Worm (Caenorhabditis elegans) whole organism, L1 larva: ENCODE data around the gene ceh-93.

Source experiments
- C04F5.9 ChIP-seq: sonication (generic microtip); optimal IDR thresholded peaks from 2 replicates; lab custom pipeline; 2016; ENCODE audit warnings: missing genetic modification characterization, missing compliant biosample characterization
- C16A3.4 ChIP-seq: fragments of 150-350 bp; optimal IDR thresholded peaks from 2 replicates; lab custom pipeline; 2014; ENCODE audit warnings: missing biosample characterization, missing genetic modification characterization
- C34B4.2 ChIP-seq: sonication (generic microtip); optimal IDR thresholded peaks from 2 replicates; lab custom pipeline; 2017; ENCODE audit warnings: mild to moderate bottlenecking, missing genetic modification characterization, missing compliant biosample characterization
- Y116A8C.19 ChIP-seq: sonication (generic microtip); optimal IDR thresholded peaks from 2 replicates; lab custom pipeline; 2016; ENCODE audit warnings: missing compliant biosample characterization, missing genetic modification characterization, borderline replicate concordance
- aha-1 ChIP-seq: fragments of 150-350 bp; optimal IDR thresholded peaks from 2 replicates; lab custom pipeline; 2014; ENCODE audit warnings: missing biosample characterization, missing genetic modification characterization
- aly-2 ChIP-seq: fragments of 150-350 bp; optimal IDR thresholded peaks from 2 replicates; lab custom pipeline; 2014; ENCODE audit warnings: missing biosample characterization, missing genetic modification characterization
- ama-1 ChIP-seq: fragments of 150-350 bp; optimal IDR thresholded peaks from 2 replicates; lab custom pipeline; 2014
- ceh-8 ChIP-seq: fragments of 200-800 bp; sonication (Bioruptor generic); optimal IDR thresholded peaks from 2 replicates; lab custom pipeline; 2018; ENCODE audit warnings: mild to moderate bottlenecking, missing genetic modification characterization, moderate library complexity, missing compliant biosample characterization
- ceh-82 ChIP-seq, 3 experiments: fragments of 150-350 bp in 1 of 3; sonication (generic microtip) in 2 of 3; optimal IDR thresholded peaks; 2 replicates each; lab custom pipeline; 2014 to 2017; ENCODE audit warnings: missing biosample characterization in 3 of 3, missing genetic modification characterization in 3 of 3
- ceh-88 ChIP-seq: fragments of 200-800 bp; sonication (Bioruptor generic); IDR thresholded peaks from 2 replicates; pipeline ENCODE4 v1.3.6; 2022; ENCODE audit warnings: missing genetic modification characterization, missing compliant biosample characterization
- ceh-90 ChIP-seq: sonication (generic microtip); optimal IDR thresholded peaks from 2 replicates; lab custom pipeline; 2016; ENCODE audit warnings: missing genetic modification characterization, missing compliant biosample characterization
- ces-1 ChIP-seq: fragments of 150-350 bp; optimal IDR thresholded peaks from 2 replicates; lab custom pipeline; 2014; ENCODE audit warnings: missing biosample characterization, missing genetic modification reagents, missing genetic modification characterization
- dsc-1 ChIP-seq: sonication (generic microtip); optimal IDR thresholded peaks from 2 replicates; lab custom pipeline; 2016; ENCODE audit warnings: mild to moderate bottlenecking, missing genetic modification characterization, missing compliant biosample characterization
- efl-1 ChIP-seq, 4 experiments: fragments of 150-350 bp; optimal IDR thresholded peaks in 3 of 4; peaks in 1 of 4; 1 replicate in 1 of 4; 2 replicates in 3 of 4; lab custom pipeline; 2014; ENCODE audit warnings: missing biosample characterization in 2 of 4, missing genetic modification characterization in 2 of 4, missing genetic modification reagents in 2 of 4
- efl-3 ChIP-seq: fragments of 200-800 bp; sonication (Bioruptor generic); optimal IDR thresholded peaks from 2 replicates; lab custom pipeline; 2018; ENCODE audit warnings: mild to moderate bottlenecking, missing genetic modification characterization, missing compliant biosample characterization
- fos-1 ChIP-seq: fragments of 150-350 bp; optimal IDR thresholded peaks from 2 replicates; lab custom pipeline; 2014; ENCODE audit warnings: missing biosample characterization, missing genetic modification characterization
- grh-1 ChIP-seq: fragments of 200-800 bp; sonication (Bioruptor generic); IDR thresholded peaks from 2 replicates; pipeline ENCODE4 v1.3.6; 2022; ENCODE audit warnings: missing genetic modification reagents, missing genetic modification characterization, missing compliant biosample characterization
- hlh-4 ChIP-seq: sonication (generic microtip); optimal IDR thresholded peaks from 2 replicates; lab custom pipeline; 2016; ENCODE audit warnings: mild to moderate bottlenecking, missing genetic modification characterization, missing compliant biosample characterization
- irx-1 ChIP-seq: sonication (generic microtip); optimal IDR thresholded peaks from 2 replicates; lab custom pipeline; 2016; ENCODE audit warnings: missing genetic modification characterization, missing compliant biosample characterization
- jun-1 ChIP-seq: fragments of 150-350 bp; optimal IDR thresholded peaks from 2 replicates; lab custom pipeline; 2014; ENCODE audit warnings: missing biosample characterization, missing genetic modification reagents, missing genetic modification characterization
- lin-14 ChIP-seq: fragments of 200-800 bp; sonication (Bioruptor generic); optimal IDR thresholded peaks from 2 replicates; lab custom pipeline; 2018; ENCODE audit warnings: mild to moderate bottlenecking, missing genetic modification characterization, moderate library complexity, missing compliant biosample characterization
- lin-15B ChIP-seq: fragments of 150-350 bp; sonication (generic microtip); optimal IDR thresholded peaks from 3 replicates; lab custom pipeline; 2014; ENCODE audit warnings: missing biosample characterization, missing genetic modification characterization
- lir-3 ChIP-seq: sonication (generic microtip); optimal IDR thresholded peaks from 2 replicates; lab custom pipeline; 2016; ENCODE audit warnings: mild to moderate bottlenecking, missing genetic modification characterization, moderate library complexity, missing compliant biosample characterization; ENCODE audit not compliant: poor library complexity
- lsy-2 ChIP-seq, 2 experiments: fragments of 150-350 bp; optimal IDR thresholded peaks; 2 replicates each; lab custom pipeline; 2014; ENCODE audit warnings: missing biosample characterization in 2 of 2, missing genetic modification characterization in 2 of 2
- mdl-1 ChIP-seq, 2 experiments: fragments of 150-350 bp; optimal IDR thresholded peaks; 2 replicates each; lab custom pipeline; 2014 to 2017; ENCODE audit warnings: missing biosample characterization in 2 of 2, missing genetic modification characterization in 2 of 2, inconsistent platforms in 1 of 2
- nhr-12 ChIP-seq: sonication (generic microtip); optimal IDR thresholded peaks from 2 replicates; lab custom pipeline; 2017; ENCODE audit warnings: missing biosample characterization, missing genetic modification characterization
- nhr-19 ChIP-seq: fragments of 200-800 bp; sonication (Bioruptor generic); conservative IDR thresholded peaks from 2 replicates; pipeline ENCODE4 v1.3.6; 2022; ENCODE audit warnings: missing genetic modification characterization, missing compliant biosample characterization
- nhr-20 ChIP-seq: sonication (generic microtip); optimal IDR thresholded peaks from 2 replicates; lab custom pipeline; 2016; ENCODE audit warnings: mild to moderate bottlenecking, missing genetic modification characterization, missing compliant biosample characterization
- nhr-237 ChIP-seq: fragments of 150-350 bp; optimal IDR thresholded peaks from 2 replicates; lab custom pipeline; 2014; ENCODE audit warnings: missing biosample characterization, missing genetic modification characterization
- nhr-28 ChIP-seq: fragments of 150-350 bp; optimal IDR thresholded peaks from 2 replicates; lab custom pipeline; 2014; ENCODE audit warnings: missing biosample characterization, missing genetic modification characterization
- nhr-47 ChIP-seq: sonication (generic microtip); optimal IDR thresholded peaks from 2 replicates; lab custom pipeline; 2016; ENCODE audit warnings: mild to moderate bottlenecking, missing genetic modification characterization, moderate library complexity, missing compliant biosample characterization
- nhr-71 ChIP-seq: sonication (generic microtip); optimal IDR thresholded peaks from 2 replicates; lab custom pipeline; 2016; ENCODE audit warnings: mild to moderate bottlenecking, missing genetic modification characterization, moderate library complexity, missing compliant biosample characterization
- nhr-77 ChIP-seq: fragments of 150-350 bp; optimal IDR thresholded peaks from 2 replicates; lab custom pipeline; 2014; ENCODE audit warnings: missing biosample characterization, missing genetic modification characterization
- nhr-85 ChIP-seq: sonication (generic microtip); peaks from one replicate; lab custom pipeline; 2016; ENCODE audit warnings: missing genetic modification characterization, inconsistent platforms, missing compliant biosample characterization
- nhr-90 ChIP-seq: sonication (generic microtip); optimal IDR thresholded peaks from 2 replicates; lab custom pipeline; 2016; ENCODE audit warnings: mild to moderate bottlenecking, missing genetic modification characterization, missing compliant biosample characterization; ENCODE audit not compliant: poor library complexity
- pag-3 ChIP-seq: sonication (generic microtip); optimal IDR thresholded peaks from 2 replicates; lab custom pipeline; 2017; ENCODE audit warnings: missing genetic modification characterization, mild to moderate bottlenecking, missing compliant biosample characterization, antibody characterized with exemption, borderline replicate concordance; ENCODE audit not compliant: insufficient read depth
- pax-3 ChIP-seq: fragments of 200-800 bp; sonication (Bioruptor generic); optimal IDR thresholded peaks from 2 replicates; lab custom pipeline; 2018; ENCODE audit warnings: mild to moderate bottlenecking, missing genetic modification characterization, moderate library complexity, missing compliant biosample characterization
- pqm-1 ChIP-seq: sonication (generic microtip); optimal IDR thresholded peaks from 3 replicates; lab custom pipeline; 2017; ENCODE audit warnings: missing biosample characterization, missing genetic modification characterization
- rnt-1 ChIP-seq: sonication (generic microtip); optimal IDR thresholded peaks from 2 replicates; lab custom pipeline; 2016; ENCODE audit warnings: mild to moderate bottlenecking, missing genetic modification characterization, moderate library complexity, missing compliant biosample characterization
- skn-1 ChIP-seq: fragments of 150-350 bp; optimal IDR thresholded peaks from 2 replicates; lab custom pipeline; 2014; ENCODE audit warnings: missing biosample characterization, missing genetic modification characterization
- snu-23 ChIP-seq: sonication (generic microtip); optimal IDR thresholded peaks from 2 replicates; lab custom pipeline; 2016; ENCODE audit warnings: missing genetic modification characterization, missing compliant biosample characterization
- sox-4 ChIP-seq: sonication (generic microtip); optimal IDR thresholded peaks from 2 replicates; lab custom pipeline; 2016; ENCODE audit warnings: missing genetic modification characterization, missing compliant biosample characterization
- tbx-2 ChIP-seq: sonication (generic microtip); optimal IDR thresholded peaks from 2 replicates; lab custom pipeline; 2016; ENCODE audit warnings: missing genetic modification characterization, missing compliant biosample characterization
- unc-130 ChIP-seq: fragments of 150-350 bp; optimal IDR thresholded peaks from 2 replicates; lab custom pipeline; 2017; ENCODE audit warnings: missing biosample characterization, missing genetic modification characterization, inconsistent platforms
- unc-98 ChIP-seq: fragments of 200-800 bp; sonication (Bioruptor generic); IDR thresholded peaks from 2 replicates; pipeline ENCODE4 v1.3.6; 2022; ENCODE audit warnings: missing genetic modification characterization, missing compliant biosample characterization
- vab-15 ChIP-seq: sonication (generic microtip); optimal IDR thresholded peaks from 2 replicates; lab custom pipeline; 2017; ENCODE audit warnings: missing genotype, mild to moderate bottlenecking, missing genetic modification characterization, missing compliant biosample characterization
- xbp-1 ChIP-seq: sonication (generic microtip); optimal IDR thresholded peaks from 2 replicates; lab custom pipeline; 2016; ENCODE audit warnings: missing genetic modification characterization, missing compliant biosample characterization
- zag-1 ChIP-seq: fragments of 150-350 bp; optimal IDR thresholded peaks from 2 replicates; lab custom pipeline; 2014; ENCODE audit warnings: missing biosample characterization, missing genetic modification characterization
- ztf-11 ChIP-seq, 2 experiments: sonication (generic microtip); optimal IDR thresholded peaks; 2 replicates each; lab custom pipeline; 2016 to 2017; ENCODE audit warnings: missing genetic modification characterization in 2 of 2, missing biosample characterization in 1 of 2, missing compliant biosample characterization in 1 of 2
- ztf-4 ChIP-seq: fragments of 150-350 bp; optimal IDR thresholded peaks from 2 replicates; lab custom pipeline; 2014; ENCODE audit warnings: missing biosample characterization, missing genetic modification characterization

Gene ceh-93

DNA sequence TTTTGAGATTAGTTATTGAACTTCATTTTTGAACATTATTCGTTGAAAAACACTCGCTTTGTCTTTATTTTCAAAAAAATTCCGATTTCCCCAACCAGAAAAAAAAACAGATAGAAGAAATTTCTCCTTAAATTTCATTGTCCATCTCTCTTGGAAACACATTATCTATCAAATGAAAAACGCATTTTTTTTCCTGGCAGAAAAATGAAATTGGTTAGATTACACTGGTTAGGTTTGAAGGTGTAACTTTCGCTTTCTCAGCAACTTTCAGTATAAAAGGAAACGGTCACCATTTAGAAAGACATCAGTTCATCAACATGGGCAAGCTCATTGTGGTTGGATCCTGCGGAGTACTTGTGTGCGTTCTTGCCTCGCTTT is 32.8 kb upstream of the ceh-93 start, which contains the start of gene col-19:
Gene col-19, plus strand, starts transcription at position 301 of the 378 bp plus-strand sequence.
- no peak for TF ChIP-seq ceh-8 (GFP tag; lab: Kevin White, UChicago)
- TF ChIP-seq efl-1 (optimal IDR thresholded peaks at IDR 0.05; lab: Kevin White, UChicago): no peak
- TF ChIP-seq efl-1 (GFP tag; optimal IDR thresholded peaks at IDR 0.05 in 1 of 2; lab: Kevin White, UChicago): no peak
- TF ChIP-seq snu-23 (GFP tag; lab: Kevin White, UChicago): no peak
- no peak for TF ChIP-seq ztf-11 (tag; optimal IDR thresholded peaks at IDR 0.05; lab: Kevin White, UChicago)
- no peak for TF ChIP-seq nhr-85 (tag; lab: Kevin White, UChicago)
- TF ChIP-seq ceh-90 (tag; lab: Kevin White, UChicago): no peak
- no peak for TF ChIP-seq mdl-1 (tag; optimal IDR thresholded peaks at IDR 0.05; lab: Kevin White, UChicago)

DNA sequence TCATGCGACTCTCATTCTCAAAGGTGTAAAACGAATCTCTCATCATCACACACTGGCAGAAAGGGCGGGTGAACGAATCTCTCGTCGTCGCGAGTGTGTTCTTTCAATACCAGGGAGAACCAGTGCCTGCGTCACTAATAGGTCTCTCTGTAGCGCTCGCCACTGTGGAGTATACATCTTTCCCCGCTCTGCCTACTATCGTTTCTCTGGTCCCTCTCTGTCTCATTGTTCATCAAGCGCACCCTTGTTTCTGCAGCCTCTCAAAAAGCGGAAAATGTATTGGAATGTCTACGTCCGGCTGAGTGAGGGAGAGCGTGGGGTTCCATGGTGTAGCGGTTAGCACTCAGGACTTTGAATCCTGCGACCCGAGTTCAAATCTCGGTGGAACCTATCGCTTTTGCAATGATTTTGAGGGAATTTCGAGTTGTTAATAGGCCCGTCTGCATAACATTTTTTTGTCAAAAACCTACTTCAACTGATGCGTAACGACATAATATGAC is 21.5 kb upstream of the ceh-93 start:
- TF ChIP-seq aly-2 (tag; lab: Kevin White, UChicago) (peak; percentile 77), nhr-85 (tag; lab: Kevin White, UChicago) (peak; percentile 89), lsy-2 (tag; optimal IDR thresholded peaks at IDR 0.05; lab: Kevin White, UChicago) (peak; percentile 73 to 82), xbp-1 (tag; lab: Kevin White, UChicago) (peak; percentile 76), grh-1 (GFP tag; lab: Robert Waterston, UW) (peak; percentile 64), unc-130 (tag; lab: Kevin White, UChicago) (no peak), zag-1 (tag; lab: Kevin White, UChicago) (no peak), nhr-90 (tag; lab: Kevin White, UChicago) (peak; percentile 92), fos-1 (tag; lab: Kevin White, UChicago) (peak; percentile 57), skn-1 (tag; lab: Kevin White, UChicago) (peak; percentile 70), ceh-88 (peak; percentile 67), hlh-4 (tag; lab: Kevin White, UChicago) (no peak), nhr-237 (tag; lab: Kevin White, UChicago) (peak; percentile 87), nhr-20 (peak; percentile 88), vab-15 (tag; lab: Kevin White, UChicago) (no peak), ces-1 (no peak), aha-1 (tag; lab: Kevin White, UChicago) (no peak), nhr-71 (peak; percentile 93), pqm-1 (tag; lab: Kevin White, UChicago) (peak; percentile 42), tbx-2 (tag; lab: Kevin White, UChicago) (peak; percentile 89), nhr-28 (no peak), Y116A8C.19 (tag; lab: Kevin White, UChicago) (no peak), pax-3 (tag; lab: Kevin White, UChicago) (peak; percentile 62), sox-4 (tag; lab: Kevin White, UChicago) (peak; percentile 90), C34B4.2 (tag; lab: Kevin White, UChicago) (no peak), C16A3.4 (peak; percentile 88), dsc-1 (tag; lab: Kevin White, UChicago) (peak; percentile 96), ceh-82 (tag; optimal IDR thresholded peaks at IDR 0.05; lab: Kevin White, UChicago) (peak; percentile 77 to 92 (median 86)), unc-98 (GFP tag; lab: Robert Waterston, UW) (peak; percentile 39; the same call in 1 of the 2 replicates), ztf-4 (tag; lab: Kevin White, UChicago) (peak; percentile 87), lir-3 (tag; lab: Kevin White, UChicago) (peak; percentile 78), rnt-1 (tag; lab: Kevin White, UChicago) (peak; percentile 79), C04F5.9 (tag; lab: Kevin White, UChicago) (peak; percentile 72), mdl-1 (tag; optimal IDR thresholded peaks at IDR 0.05; lab: Kevin White, UChicago) (peak in 1 of 2 experiments; percentile 77), nhr-12 (no peak), lin-15B (tag; lab: Kevin White, UChicago) (no peak), nhr-77 (tag; lab: Kevin White, UChicago) (peak; percentile 86), lin-14 (GFP tag; lab: Kevin White, UChicago) (peak; percentile 92), irx-1 (tag; lab: Kevin White, UChicago) (peak; percentile 87), nhr-47 (peak; percentile 97), ama-1 (lab: Kevin White, UChicago) (no peak), efl-3 (GFP tag; lab: Kevin White, UChicago) (no peak), pag-3 (tag; lab: Kevin White, UChicago) (peak; percentile 66), jun-1 (peak; percentile 93), nhr-19 (GFP tag; lab: Robert Waterston, UW) (peak; percentile 89)
